Fruit fly (Drosophila melanogaster): ENCODE measurements around the gene CG14130.
A peak's percentile ranks its signal among the peaks of the same experiment; 100 is the strongest.

Gene CG14130

DNA sequence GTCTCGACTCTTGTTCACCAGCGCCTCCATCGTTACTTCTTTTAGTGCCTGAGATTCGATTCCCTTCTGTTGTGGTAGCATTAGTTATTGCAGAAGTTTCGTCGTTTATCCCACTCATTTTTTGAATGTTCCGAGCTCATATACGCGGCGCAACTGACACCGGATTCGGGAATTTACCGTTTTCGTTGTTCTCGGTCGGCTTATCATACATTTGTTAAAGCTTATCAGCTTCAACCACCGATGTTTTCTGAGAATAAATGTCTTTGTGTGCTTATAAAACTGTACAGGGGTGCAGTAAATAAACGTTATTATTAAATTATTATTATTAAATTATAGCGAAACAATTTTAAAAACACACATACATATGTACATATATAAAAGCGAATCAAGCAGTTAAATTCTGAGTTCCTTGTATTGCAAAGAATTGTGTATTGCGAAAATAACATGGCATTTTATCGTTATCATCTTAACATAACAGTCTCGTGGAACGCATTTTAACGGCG is 21.4 kb downstream of the CG14130 start, which contains the start of gene CG43064 (continued):
- TF ChIP-seq gem (tag; optimal IDR thresholded peaks at IDR 0.05) (peak; percentile 22), Deaf1 (tag; optimal IDR thresholded peaks at IDR 0.05) (peak; percentile 77), Atf-2 (GFP tag; optimal IDR thresholded peaks at IDR 0.05) (no peak)

DNA sequence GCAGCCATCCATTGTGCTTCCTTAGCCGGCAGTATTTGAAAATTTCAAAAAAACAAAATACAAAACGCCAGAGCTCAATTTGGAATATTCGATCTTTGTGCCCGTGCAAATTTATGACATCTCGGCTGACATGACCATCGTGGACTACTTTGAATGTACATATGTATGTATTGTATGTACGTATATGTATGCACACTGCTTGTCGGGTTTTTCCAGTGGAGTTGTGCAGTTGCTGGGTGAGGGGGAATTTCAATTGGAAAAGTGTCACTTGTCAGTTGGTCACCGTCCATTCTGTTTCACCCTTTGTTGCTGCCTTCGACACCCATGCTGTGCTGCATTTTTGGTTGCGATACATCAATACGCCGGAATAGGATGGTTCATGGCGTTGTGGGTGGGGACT is 32.5 kb downstream of the CG14130 start, which contains the start of gene CG12521:
Gene CG12521 (minus strand): TSS at position 101 of the 400 bp plus-strand sequence.
- no peak for TF ChIP-seq CG17802 (tag; optimal IDR thresholded peaks at IDR 0.05)
- 0 out of 3 replicates have a peak, but pooled peaks have one; percentile 12 for TF ChIP-seq dysf (GFP tag; IDR thresholded peaks at IDR 0.05)

DNA sequence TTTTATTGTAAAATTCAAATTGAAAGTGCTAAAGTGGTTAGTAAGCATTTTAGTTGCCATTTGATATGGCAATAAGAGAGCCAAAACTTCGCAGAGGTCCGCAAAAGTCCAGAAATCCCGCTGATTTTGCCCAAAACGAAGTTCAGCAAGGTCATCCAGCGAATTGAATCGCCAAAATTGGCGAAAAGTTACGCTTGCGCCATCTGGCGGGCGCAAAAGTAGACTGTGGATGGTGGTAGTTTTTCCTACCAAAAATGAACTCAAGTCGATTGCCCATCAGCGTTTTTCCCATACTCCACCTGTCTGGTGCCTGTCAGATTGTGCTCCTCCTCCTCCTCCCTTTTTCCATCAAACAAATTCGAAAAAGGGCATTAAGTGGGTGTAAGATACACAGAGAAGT is 37.7 kb downstream of the CG14130 start:
- no peak for TF ChIP-seq CG8944 (GFP tag; optimal IDR thresholded peaks at IDR 0.05)
- TF ChIP-seq CTCF (GFP tag; optimal IDR thresholded peaks at IDR 0.05) = peak; percentile 76
- TF ChIP-seq tll (GFP tag; optimal IDR thresholded peaks at IDR 0.05) = no peak
- TF ChIP-seq z (GFP tag; IDR thresholded peaks at IDR 0.05) = no peak
- TF ChIP-seq CG10959 (GFP tag; IDR thresholded peaks at IDR 0.05) = no peak

DNA sequence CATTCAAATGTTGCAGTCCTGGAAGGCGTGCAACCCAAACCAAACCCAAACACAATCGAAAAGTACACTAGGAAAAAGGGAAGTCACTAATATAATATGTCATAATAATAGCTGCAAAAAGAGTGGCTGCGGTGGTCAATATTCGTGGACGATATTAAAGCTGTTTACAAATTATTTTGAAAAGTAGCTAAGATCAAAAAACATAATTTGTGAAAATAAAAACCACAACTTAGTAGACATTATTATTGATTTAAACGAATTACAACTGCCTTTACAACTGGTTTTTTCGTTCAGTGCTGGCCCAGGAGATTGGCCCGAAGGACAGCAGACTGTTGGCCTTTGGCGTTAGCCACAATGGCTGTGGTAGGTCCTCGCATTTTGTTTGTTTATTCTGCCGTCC is 43.5 kb downstream of the CG14130 start:
- peak; percentile 7 for TF ChIP-seq CG11504 (tag; optimal IDR thresholded peaks at IDR 0.05)
- peak; percentile 68 for TF ChIP-seq Med (GFP tag)
- peak; percentile 1 for TF ChIP-seq lab (GFP tag; optimal IDR thresholded peaks at IDR 0.05)
- TF ChIP-seq CG9727 (GFP tag; optimal IDR thresholded peaks at IDR 0.05) = no peak

DNA sequence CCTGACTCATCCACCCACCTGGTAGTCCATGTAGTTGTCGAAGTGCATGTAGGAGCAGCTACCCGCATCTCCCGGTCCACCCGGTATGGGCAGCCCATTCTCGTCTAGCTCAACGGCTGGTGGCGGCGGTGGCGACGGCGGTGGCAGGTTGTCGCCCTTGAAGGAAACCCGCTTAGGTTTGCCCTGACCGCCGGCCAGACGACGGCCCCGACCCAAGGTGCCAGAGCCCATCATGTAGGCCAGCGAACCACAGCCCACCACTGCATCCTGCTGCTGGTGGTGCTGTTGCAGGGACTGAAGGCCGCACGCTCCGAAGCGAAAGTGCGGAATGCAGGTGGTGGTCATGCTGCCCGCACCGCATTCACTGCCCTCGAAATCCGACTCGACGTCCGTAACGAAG is 47.0 kb downstream of the CG14130 start:
- peak; percentile 56 for TF ChIP-seq sens (GFP tag)
- TF ChIP-seq CG7357 (GFP tag; IDR thresholded peaks at IDR 0.05) = no peak
- no peak for TF ChIP-seq disco-r (GFP tag; optimal IDR thresholded peaks at IDR 0.05)
- no peak for TF ChIP-seq CG9609 (GFP tag; optimal IDR thresholded peaks at IDR 0.05)
- TF ChIP-seq Ptx1 (GFP tag; IDR thresholded peaks at IDR 0.05) = no peak
- TF ChIP-seq CG8944 (GFP tag; optimal IDR thresholded peaks at IDR 0.05) = no peak
- no peak for TF ChIP-seq CG11696 (GFP tag; IDR thresholded peaks at IDR 0.05)
- no peak for TF ChIP-seq CrebB (tag; optimal IDR thresholded peaks at IDR 0.05)
- TF ChIP-seq caup (GFP tag; optimal IDR thresholded peaks at IDR 0.05; ENCODE audit: severe bottlenecking) = no peak
- no peak for TF ChIP-seq CG3847 (GFP tag; IDR thresholded peaks at IDR 0.05)
- no peak for TF ChIP-seq br (optimal IDR thresholded peaks at IDR 0.05)
- TF ChIP-seq ssp (GFP tag; IDR thresholded peaks at IDR 0.05) = no peak
- TF ChIP-seq CG31365 (tag; optimal IDR thresholded peaks at IDR 0.05) = no peak
- no peak for TF ChIP-seq CG3281 (GFP tag; optimal IDR thresholded peaks at IDR 0.05)
- TF ChIP-seq CG13424 (tag; optimal IDR thresholded peaks at IDR 0.05) = no peak
- peak; percentile 22 for TF ChIP-seq Med (GFP tag)
- TF ChIP-seq CG16779 (GFP tag; IDR thresholded peaks at IDR 0.05) = no peak
- no peak for TF ChIP-seq Blimp-1 (GFP tag; optimal IDR thresholded peaks at IDR 0.05)
- 0 out of 2 replicates have a peak, but pooled peaks have one; percentile 26 for TF ChIP-seq Doc2 (GFP tag; IDR thresholded peaks at IDR 0.05)
- no peak for TF ChIP-seq Lpt (GFP tag; optimal IDR thresholded peaks at IDR 0.05)
- no peak for TF ChIP-seq pita (GFP tag; optimal IDR thresholded peaks at IDR 0.05)
- TF ChIP-seq slbo (GFP tag; IDR thresholded peaks at IDR 0.05) = no peak
- TF ChIP-seq Ets65A (GFP tag) = peak; percentile 66
- no peak for TF ChIP-seq CG8359 (GFP tag; optimal IDR thresholded peaks at IDR 0.05; ENCODE audit: borderline replicate concordance)
- TF ChIP-seq gce (GFP tag; IDR thresholded peaks at IDR 0.05) = no peak
- no peak for TF ChIP-seq knrl (GFP tag; IDR thresholded peaks at IDR 0.05; ENCODE audit: partially characterized antibody)
- no peak for TF ChIP-seq ERR (GFP tag; optimal IDR thresholded peaks at IDR 0.05)
- no peak for TF ChIP-seq dysf (GFP tag; IDR thresholded peaks at IDR 0.05)
- no peak for TF ChIP-seq unc-4 (GFP tag; IDR thresholded peaks at IDR 0.05; ENCODE audit: partially characterized antibody)
- no peak for TF ChIP-seq CG6654 (GFP tag; optimal IDR thresholded peaks at IDR 0.05)
- no peak for TF ChIP-seq ham (GFP tag; IDR thresholded peaks at IDR 0.05)
- TF ChIP-seq B-H2 (GFP tag; optimal IDR thresholded peaks at IDR 0.05) = no peak
- TF ChIP-seq pzg (GFP tag; optimal IDR thresholded peaks at IDR 0.05) = no peak

All from whole organism, embryonic.